Fruit fly (Drosophila melanogaster): Measurements from ENCODE around the gene Hsp23.
A peak's percentile ranks its signal among the peaks of the same experiment; 100 is the strongest.

Gene Hsp23

dm6 chr3L:9381602-9382001 is at the start of gene Hsp23 (continued):
- TF ChIP-seq CG7556 (GFP tag; optimal IDR thresholded peaks at IDR 0.05): no peak
- no peak for TF ChIP-seq Doc2 (GFP tag; IDR thresholded peaks at IDR 0.05)
- no peak for TF ChIP-seq zen (tag; optimal IDR thresholded peaks at IDR 0.05)
- no peak for TF ChIP-seq CG7839 (tag; optimal IDR thresholded peaks at IDR 0.05)
- TF ChIP-seq cwo (GFP tag; optimal IDR thresholded peaks at IDR 0.05): no peak
- peak; percentile 51 for TF ChIP-seq abd-A (tag; optimal IDR thresholded peaks at IDR 0.05)
- no peak for TF ChIP-seq Ravus (GFP tag; IDR thresholded peaks at IDR 0.05)
- no peak for TF ChIP-seq Sry-β (GFP tag; optimal IDR thresholded peaks at IDR 0.05)
- TF ChIP-seq CG13287 (GFP tag; IDR thresholded peaks at IDR 0.05; ENCODE audit: partially characterized antibody): peak; percentile 51; the same call in 1 of the 2 replicates
- peak; percentile 11 for TF ChIP-seq D19A (tag; optimal IDR thresholded peaks at IDR 0.05)
- TF ChIP-seq Bgb (GFP tag; IDR thresholded peaks at IDR 0.05; ENCODE audit: partially characterized antibody): peak; percentile 17; the same call in 1 of the 2 replicates
- TF ChIP-seq CG9609 (GFP tag; optimal IDR thresholded peaks at IDR 0.05): no peak
- no peak for TF ChIP-seq YL-1 (GFP tag; optimal IDR thresholded peaks at IDR 0.05)
- peak; percentile 29; the same call in 1 of the 2 replicates for TF ChIP-seq onecut (GFP tag; IDR thresholded peaks at IDR 0.05)
- peak; percentile 42 for TF ChIP-seq nom (GFP tag; optimal IDR thresholded peaks at IDR 0.05)
- no peak for TF ChIP-seq vfl (GFP tag; optimal IDR thresholded peaks at IDR 0.05)
- no peak for TF ChIP-seq CG4730 (GFP tag; IDR thresholded peaks at IDR 0.05)
- no peak for TF ChIP-seq Fer1 (GFP tag; optimal IDR thresholded peaks at IDR 0.05)
- TF ChIP-seq CG8290 (GFP tag; optimal IDR thresholded peaks at IDR 0.05): no peak
- no peak for TF ChIP-seq CG8290 (tag; optimal IDR thresholded peaks at IDR 0.05)
- no peak for TF ChIP-seq hth (optimal IDR thresholded peaks at IDR 0.05)
- no peak for TF ChIP-seq bowl (GFP tag; IDR thresholded peaks at IDR 0.05)
- no peak for TF ChIP-seq HmgD (GFP tag; optimal IDR thresholded peaks at IDR 0.05)
- TF ChIP-seq ssp (GFP tag; IDR thresholded peaks at IDR 0.05): no peak
- no peak for TF ChIP-seq Nf-YB (GFP tag; optimal IDR thresholded peaks at IDR 0.05)
- TF ChIP-seq CG15479 (GFP tag; optimal IDR thresholded peaks at IDR 0.05): peak; percentile 97
- no peak for TF ChIP-seq pros (GFP tag; optimal IDR thresholded peaks at IDR 0.05)
- TF ChIP-seq CG2116 (GFP tag; optimal IDR thresholded peaks at IDR 0.05): no peak
- TF ChIP-seq Abd-B (GFP tag; optimal IDR thresholded peaks at IDR 0.05): no peak
- TF ChIP-seq CG10366 (GFP tag; IDR thresholded peaks at IDR 0.05): no peak
- 0 out of 3 replicates have a peak, but pooled peaks have one; percentile 10 for TF ChIP-seq ci (GFP tag; IDR thresholded peaks at IDR 0.05)
- TF ChIP-seq btn (GFP tag; optimal IDR thresholded peaks at IDR 0.05): no peak
- no peak for TF ChIP-seq cas (GFP tag; IDR thresholded peaks at IDR 0.05)
- TF ChIP-seq Scr (GFP tag; IDR thresholded peaks at IDR 0.05; ENCODE audit: partially characterized antibody): peak; percentile 44
- no peak for TF ChIP-seq wdn (GFP tag; IDR thresholded peaks at IDR 0.05)
- TF ChIP-seq sna (GFP tag; IDR thresholded peaks at IDR 0.05; ENCODE audit: partially characterized antibody): peak; percentile 38; the same call in 1 of the 2 replicates
- TF ChIP-seq CG2199 (GFP tag; IDR thresholded peaks at IDR 0.05): peak; percentile 50; the same call in 1 of the 3 replicates
- no peak for TF ChIP-seq jumu (GFP tag; optimal IDR thresholded peaks at IDR 0.05)
- TF ChIP-seq Bteb2 (GFP tag; optimal IDR thresholded peaks at IDR 0.05): no peak
- no peak for TF ChIP-seq CG4617 (GFP tag; optimal IDR thresholded peaks at IDR 0.05; ENCODE audit: borderline replicate concordance)
- TF ChIP-seq vnd (GFP tag; IDR thresholded peaks at IDR 0.05; ENCODE audit: partially characterized antibody): no peak
- TF ChIP-seq CG12236 (GFP tag; optimal IDR thresholded peaks at IDR 0.05): no peak
- TF ChIP-seq CG10431 (GFP tag; optimal IDR thresholded peaks at IDR 0.05): no peak
- no peak for TF ChIP-seq ems (GFP tag; optimal IDR thresholded peaks at IDR 0.05)
- no peak for TF ChIP-seq CG5953 (GFP tag; IDR thresholded peaks at IDR 0.05)
- TF ChIP-seq bcd (GFP tag; optimal IDR thresholded peaks at IDR 0.05): no peak
- TF ChIP-seq Optix (GFP tag; IDR thresholded peaks at IDR 0.05): no peak
- TF ChIP-seq Poxn (GFP tag; IDR thresholded peaks at IDR 0.05): no peak
- TF ChIP-seq CG30020 (tag; optimal IDR thresholded peaks at IDR 0.05): peak; percentile 21
- TF ChIP-seq CG12104 (GFP tag; optimal IDR thresholded peaks at IDR 0.05): no peak
- TF ChIP-seq cg (GFP tag; optimal IDR thresholded peaks at IDR 0.05): peak; percentile 84

All from whole organism, embryonic.